Fruit fly (Drosophila melanogaster): ENCODE measurements around the gene CG7988.

CG7988 gene

DNA sequence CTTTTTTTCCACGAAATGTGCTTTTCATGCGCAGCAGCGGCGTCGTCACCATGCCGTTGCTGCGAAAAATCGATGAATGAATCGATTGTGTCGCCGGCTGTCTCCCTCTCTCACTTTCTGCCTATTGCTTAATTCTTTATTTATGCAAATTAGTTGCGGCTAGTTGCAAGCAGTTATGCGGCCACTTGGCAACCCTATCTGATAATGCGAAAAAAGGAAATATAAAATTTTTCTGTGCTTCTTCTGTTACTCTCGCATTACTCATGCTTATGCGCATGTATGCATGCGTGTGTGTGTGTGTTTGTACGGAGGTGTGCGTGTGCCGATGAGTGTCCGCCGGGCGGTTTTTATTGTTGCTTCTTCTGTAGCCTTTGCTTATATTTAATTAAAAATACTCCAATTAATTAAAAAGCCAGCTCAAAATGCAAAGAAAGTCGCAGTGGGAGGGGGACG, 23.4 kb downstream of the CG7988 start (continued):
- no peak for TF ChIP-seq CG10209 (GFP tag; optimal IDR thresholded peaks at IDR 0.05)
- TF ChIP-seq klu (GFP tag; IDR thresholded peaks at IDR 0.05) = no peak
- no peak for TF ChIP-seq CG43689 (GFP tag; IDR thresholded peaks at IDR 0.05)
- no peak for TF ChIP-seq run (tag; optimal IDR thresholded peaks at IDR 0.05)
- no peak for TF ChIP-seq Mrtf (GFP tag; IDR thresholded peaks at IDR 0.05)
- no peak for TF ChIP-seq pb (GFP tag; optimal IDR thresholded peaks at IDR 0.05)
- TF ChIP-seq Neu2 (GFP tag; optimal IDR thresholded peaks at IDR 0.05; ENCODE audit: borderline replicate concordance) = no peak
- TF ChIP-seq Atf3 (GFP tag; optimal IDR thresholded peaks at IDR 0.05) = no peak
- TF ChIP-seq bbx (GFP tag; IDR thresholded peaks at IDR 0.05; ENCODE audit: partially characterized antibody) = no peak
- no peak for TF ChIP-seq Hsf (GFP tag; optimal IDR thresholded peaks at IDR 0.05)
- TF ChIP-seq Six4 (GFP tag; optimal IDR thresholded peaks at IDR 0.05) = no peak
- no peak for TF ChIP-seq CG13894 (tag; optimal IDR thresholded peaks at IDR 0.05)
- TF ChIP-seq CG1024 (GFP tag; IDR thresholded peaks at IDR 0.05) = no peak
- TF ChIP-seq CG6175 (GFP tag; IDR thresholded peaks at IDR 0.05) = 0 out of 3 replicates have a peak, but pooled peaks have one; percentile 25
- no peak for TF ChIP-seq nom (GFP tag; optimal IDR thresholded peaks at IDR 0.05)
- TF ChIP-seq CG17359 (tag; optimal IDR thresholded peaks at IDR 0.05) = no peak
- TF ChIP-seq ftz-f1 (GFP tag; optimal IDR thresholded peaks at IDR 0.05) = no peak
- TF ChIP-seq ems (GFP tag; optimal IDR thresholded peaks at IDR 0.05) = peak; percentile 39
- no peak for TF ChIP-seq CG9876 (GFP tag; optimal IDR thresholded peaks at IDR 0.05)
- no peak for TF ChIP-seq CG14860 (GFP tag; IDR thresholded peaks at IDR 0.05; ENCODE audit: partially characterized antibody)
- no peak for TF ChIP-seq sc (optimal IDR thresholded peaks at IDR 0.05)
- no peak for TF ChIP-seq sc (GFP tag; optimal IDR thresholded peaks at IDR 0.05)
- no peak for TF ChIP-seq Nf-YC (tag; optimal IDR thresholded peaks at IDR 0.05)
- TF ChIP-seq NC2β (GFP tag; optimal IDR thresholded peaks at IDR 0.05) = no peak
- no peak for TF ChIP-seq chn (GFP tag; optimal IDR thresholded peaks at IDR 0.05)
- no peak for TF ChIP-seq otp (GFP tag; IDR thresholded peaks at IDR 0.05)
- no peak for TF ChIP-seq CG10431 (GFP tag; optimal IDR thresholded peaks at IDR 0.05)
- TF ChIP-seq tin (GFP tag; optimal IDR thresholded peaks at IDR 0.05) = no peak
- TF ChIP-seq lab (GFP tag; optimal IDR thresholded peaks at IDR 0.05) = peak; percentile 59
- peak; percentile 58 for TF ChIP-seq CG12071 (GFP tag; optimal IDR thresholded peaks at IDR 0.05)
- TF ChIP-seq CG11093 (GFP tag; IDR thresholded peaks at IDR 0.05) = no peak
- no peak for TF ChIP-seq D19A (tag; optimal IDR thresholded peaks at IDR 0.05)
- no peak for TF ChIP-seq CG11085 (GFP tag; IDR thresholded peaks at IDR 0.05)
- no peak for TF ChIP-seq bigmax (GFP tag; optimal IDR thresholded peaks at IDR 0.05)
- no peak for TF ChIP-seq Lpt (GFP tag; optimal IDR thresholded peaks at IDR 0.05)
- TF ChIP-seq ab (GFP tag; optimal IDR thresholded peaks at IDR 0.05) = no peak
- TF ChIP-seq CoRest (tag; optimal IDR thresholded peaks at IDR 0.05) = no peak
- no peak for TF ChIP-seq CG1832 (GFP tag; optimal IDR thresholded peaks at IDR 0.05)
- peak; percentile 3 for TF ChIP-seq schlank (tag; optimal IDR thresholded peaks at IDR 0.05)
- peak; percentile 0 for TF ChIP-seq MTF-1 (GFP tag; optimal IDR thresholded peaks at IDR 0.05; ENCODE audit: borderline replicate concordance)
- TF ChIP-seq CG10462 (GFP tag; optimal IDR thresholded peaks at IDR 0.05) = no peak
- no peak for TF ChIP-seq kah (GFP tag; optimal IDR thresholded peaks at IDR 0.05)
- no peak for TF ChIP-seq CG4854 (GFP tag; optimal IDR thresholded peaks at IDR 0.05)
- TF ChIP-seq CG4730 (GFP tag; IDR thresholded peaks at IDR 0.05) = no peak
- no peak for TF ChIP-seq CG18599 (GFP tag; optimal IDR thresholded peaks at IDR 0.05)
- no peak for TF ChIP-seq ERR (GFP tag; optimal IDR thresholded peaks at IDR 0.05)
- TF ChIP-seq gt (GFP tag; IDR thresholded peaks at IDR 0.05) = no peak
- no peak for TF ChIP-seq bowl (GFP tag; IDR thresholded peaks at IDR 0.05)
- no peak for TF ChIP-seq CG14667 (GFP tag; IDR thresholded peaks at IDR 0.05)
- no peak for TF ChIP-seq Sox100B (GFP tag; optimal IDR thresholded peaks at IDR 0.05)
- no peak for TF ChIP-seq Awh (GFP tag; IDR thresholded peaks at IDR 0.05)
- TF ChIP-seq CG4328 (GFP tag; optimal IDR thresholded peaks at IDR 0.05) = no peak

Data from whole organism, embryonic.